Worm (Caenorhabditis elegans) whole organism, young adult: ENCODE measurements around the gene erfa-1.
A peak's percentile ranks its signal among the peaks of the same experiment; 100 is the strongest.

Experiments used
- B0035.1 ChIP-seq: sonication (generic microtip); optimal IDR thresholded peaks from 2 replicates; lab custom pipeline; 2016; ENCODE audit warnings: missing genetic modification characterization, mild to moderate bottlenecking, missing compliant biosample characterization, missing genotype, missing genetic modification reagents
- B0261.1 ChIP-seq: sonication (generic microtip); optimal IDR thresholded peaks from 2 replicates; lab custom pipeline; 2016; ENCODE audit warnings: mild to moderate bottlenecking, missing genetic modification characterization, moderate library complexity, missing compliant biosample characterization
- B0336.3 ChIP-seq: fragments of 200-800 bp; sonication (Bioruptor generic); IDR thresholded peaks from 2 replicates; pipeline ENCODE4 v1.3.6; 2022; ENCODE audit warnings: missing genetic modification characterization, missing compliant biosample characterization
- C17E4.6 ChIP-seq: fragments of 200-800 bp; sonication (Bioruptor generic); IDR thresholded peaks from 2 replicates; pipeline ENCODE4 v1.3.6; 2022; ENCODE audit warnings: missing genetic modification reagents, missing genetic modification characterization, missing compliant biosample characterization
- F22D6.2 ChIP-seq: sonication (generic microtip); optimal IDR thresholded peaks from 2 replicates; lab custom pipeline; 2016; ENCODE audit warnings: mild to moderate bottlenecking, missing genetic modification characterization, missing compliant biosample characterization
- F33H1.4 ChIP-seq: fragments of 200-800 bp; sonication (Bioruptor generic); IDR thresholded peaks from 2 replicates; pipeline ENCODE4 v1.3.6; 2022; ENCODE audit warnings: missing genetic modification reagents, missing genetic modification characterization, missing compliant biosample characterization
- F52B5.7 ChIP-seq: sonication (generic microtip); optimal IDR thresholded peaks from 2 replicates; lab custom pipeline; 2016; ENCODE audit warnings: mild to moderate bottlenecking, missing genetic modification characterization, missing compliant biosample characterization
- F57A8.1 ChIP-seq: fragments of 200-800 bp; sonication (Bioruptor generic); optimal IDR thresholded peaks from 2 replicates; lab custom pipeline; 2018; ENCODE audit warnings: mild to moderate bottlenecking, missing genetic modification characterization, moderate library complexity, missing compliant biosample characterization
- F57C9.4 ChIP-seq: sonication (generic microtip); optimal IDR thresholded peaks from 2 replicates; lab custom pipeline; 2017; ENCODE audit warnings: mild to moderate bottlenecking, missing genetic modification characterization, missing compliant biosample characterization
- Y53G8AR.9 ChIP-seq: fragments of 200-800 bp; sonication (Bioruptor generic); conservative IDR thresholded peaks from 2 replicates; pipeline ENCODE4 v1.3.6; 2022; ENCODE audit warnings: missing genetic modification reagents, missing genetic modification characterization, missing compliant biosample characterization
- Y67H2A.10 ChIP-seq: fragments of 200-800 bp; sonication (Bioruptor generic); conservative IDR thresholded peaks from 2 replicates; pipeline ENCODE4 v1.3.6; 2022; ENCODE audit warnings: missing genetic modification reagents, missing genetic modification characterization, missing compliant biosample characterization
- Y95B8A.8 ChIP-seq: fragments of 200-800 bp; sonication (Bioruptor generic); IDR thresholded peaks from 2 replicates; pipeline ENCODE4 v1.3.6; 2022; ENCODE audit warnings: missing genetic modification reagents, missing genetic modification characterization, missing compliant biosample characterization
- ZK185.1 ChIP-seq: sonication (generic microtip); optimal IDR thresholded peaks from 2 replicates; lab custom pipeline; 2016; ENCODE audit warnings: mild to moderate bottlenecking, missing genetic modification characterization, missing compliant biosample characterization; ENCODE audit not compliant: poor library complexity, severe bottlenecking
- akir-1 ChIP-seq: fragments of 200-800 bp; sonication (Bioruptor generic); optimal IDR thresholded peaks from 2 replicates; lab custom pipeline; 2018; ENCODE audit warnings: mild to moderate bottlenecking, missing genetic modification characterization, moderate library complexity, missing compliant biosample characterization
- ama-1 ChIP-seq, 3 experiments: fragments of 150-350 bp in 1 of 3; sonication (generic microtip) in 2 of 3; optimal IDR thresholded peaks; 2 replicates each; lab custom pipeline; 2014 to 2018; ENCODE audit warnings: missing biosample characterization in 2 of 3, missing genetic modification characterization in 2 of 3, missing genetic modification reagents in 2 of 3
- atf-7 ChIP-seq: sonication (generic microtip); optimal IDR thresholded peaks from 2 replicates; lab custom pipeline; 2017; ENCODE audit warnings: mild to moderate bottlenecking, missing genetic modification characterization, missing compliant biosample characterization
- athp-1 ChIP-seq: sonication (generic microtip); optimal IDR thresholded peaks from 2 replicates; lab custom pipeline; 2017; ENCODE audit warnings: mild to moderate bottlenecking, missing genetic modification characterization, missing compliant biosample characterization
- attf-3 ChIP-seq: fragments of 200-800 bp; sonication (Bioruptor generic); conservative IDR thresholded peaks from 2 replicates; pipeline ENCODE4 v1.3.6; 2022; ENCODE audit warnings: missing genetic modification reagents, missing genetic modification characterization, missing compliant biosample characterization
- ccch-3 ChIP-seq: fragments of 200-800 bp; sonication (Bioruptor generic); optimal IDR thresholded peaks from 2 replicates; lab custom pipeline; 2018; ENCODE audit warnings: mild to moderate bottlenecking, missing genetic modification characterization, missing compliant biosample characterization
- cebp-1 ChIP-seq, 2 experiments: fragments of 200-800 bp in 1 of 2; sonication (Bioruptor generic) in 1 of 2; sonication (generic microtip) in 1 of 2; IDR thresholded peaks in 1 of 2; optimal IDR thresholded peaks in 1 of 2; 2 replicates each; pipeline versions ENCODE4 v1.3.6 to Lab custom; 2017 to 2022; ENCODE audit warnings: missing compliant biosample characterization in 2 of 2, missing genetic modification characterization in 2 of 2, mild to moderate bottlenecking in 1 of 2, missing genetic modification reagents in 1 of 2, moderate library complexity in 1 of 2
- ceh-79 ChIP-seq: sonication (generic microtip); optimal IDR thresholded peaks from 2 replicates; lab custom pipeline; 2017; ENCODE audit warnings: mild to moderate bottlenecking, missing genetic modification characterization, missing compliant biosample characterization
- die-1 ChIP-seq: sonication (generic microtip); optimal IDR thresholded peaks from 2 replicates; lab custom pipeline; 2016; ENCODE audit warnings: missing genotype, mild to moderate bottlenecking, missing genetic modification characterization, missing compliant biosample characterization
- dox-1 ChIP-seq: fragments of 200-800 bp; sonication (Bioruptor generic); IDR thresholded peaks from 2 replicates; pipeline ENCODE4 v1.3.6; 2022; ENCODE audit warnings: missing genetic modification reagents, missing genetic modification characterization, missing compliant biosample characterization
- ekl-4 ChIP-seq: fragments of 200-800 bp; sonication (Bioruptor generic); IDR thresholded peaks from 2 replicates; pipeline ENCODE4 v1.3.6; 2022; ENCODE audit warnings: missing genetic modification reagents, missing genetic modification characterization, missing compliant biosample characterization
- ets-4 ChIP-seq: fragments of 200-800 bp; sonication (Bioruptor generic); optimal IDR thresholded peaks from 2 replicates; lab custom pipeline; 2018; ENCODE audit warnings: mild to moderate bottlenecking, missing genetic modification characterization, missing compliant biosample characterization
- hmg-1.2 ChIP-seq: fragments of 200-800 bp; sonication (Bioruptor generic); IDR thresholded peaks from 2 replicates; pipeline ENCODE4 v1.3.6; 2022; ENCODE audit warnings: missing genetic modification reagents, missing genetic modification characterization, missing compliant biosample characterization
- hsf-1 ChIP-seq: fragments of 200-800 bp; sonication (Bioruptor generic); IDR thresholded peaks from 2 replicates; pipeline ENCODE4 v1.3.6; 2022; ENCODE audit warnings: missing genetic modification reagents, missing genetic modification characterization, missing compliant biosample characterization
- let-607 ChIP-seq, 2 experiments: fragments of 200-800 bp in 1 of 2; sonication (Bioruptor generic) in 1 of 2; sonication (generic microtip) in 1 of 2; optimal IDR thresholded peaks; 2 replicates each; lab custom pipeline; 2016 to 2018; ENCODE audit warnings: mild to moderate bottlenecking in 2 of 2, missing compliant biosample characterization in 2 of 2, missing genetic modification characterization in 2 of 2, moderate library complexity in 2 of 2, missing genotype in 1 of 2
- lsl-1 ChIP-seq: fragments of 200-800 bp; sonication (Bioruptor generic); optimal IDR thresholded peaks from 2 replicates; lab custom pipeline; 2018; ENCODE audit warnings: mild to moderate bottlenecking, missing genetic modification characterization, moderate library complexity, missing compliant biosample characterization
- madf-6 ChIP-seq: fragments of 200-800 bp; sonication (Bioruptor generic); IDR thresholded peaks from 2 replicates; pipeline ENCODE4 v1.3.6; 2022; ENCODE audit warnings: missing genetic modification reagents, missing genetic modification characterization, missing compliant biosample characterization
- mes-4 ChIP-seq: sonication (generic microtip); optimal IDR thresholded peaks from 2 replicates; lab custom pipeline; 2016; ENCODE audit warnings: missing genotype, missing genetic modification characterization, missing compliant biosample characterization
- nfya-1 ChIP-seq: sonication (generic microtip); optimal IDR thresholded peaks from 2 replicates; lab custom pipeline; 2017; ENCODE audit warnings: antibody characterized with exemption, missing compliant biosample characterization, missing genetic modification characterization, borderline replicate concordance; ENCODE audit not compliant: insufficient read depth
- nhr-120 ChIP-seq: fragments of 200-800 bp; sonication (Bioruptor generic); IDR thresholded peaks from 2 replicates; pipeline ENCODE4 v1.3.6; 2022; ENCODE audit warnings: missing genetic modification characterization, missing compliant biosample characterization
- nhr-80 ChIP-seq: sonication (generic microtip); optimal IDR thresholded peaks from 2 replicates; lab custom pipeline; 2016; ENCODE audit warnings: missing genetic modification characterization, missing compliant biosample characterization
- rcor-1 ChIP-seq: fragments of 200-800 bp; sonication (Bioruptor generic); IDR thresholded peaks from 2 replicates; pipeline ENCODE4 v1.3.6; 2022; ENCODE audit warnings: missing genetic modification reagents, missing genetic modification characterization, missing compliant biosample characterization
- sea-2 ChIP-seq: fragments of 200-800 bp; sonication (Bioruptor generic); IDR thresholded peaks from 2 replicates; pipeline ENCODE4 v1.3.6; 2022; ENCODE audit warnings: missing genetic modification characterization, missing compliant biosample characterization
- sptf-2 ChIP-seq: fragments of 200-800 bp; sonication (Bioruptor generic); optimal IDR thresholded peaks from 2 replicates; lab custom pipeline; 2018; ENCODE audit warnings: mild to moderate bottlenecking, missing genetic modification characterization, missing compliant biosample characterization
- tbx-9 ChIP-seq: sonication (generic microtip); optimal IDR thresholded peaks from 2 replicates; lab custom pipeline; 2016; ENCODE audit warnings: borderline replicate concordance, missing genetic modification characterization, inconsistent platforms, missing compliant biosample characterization
- zim-3 ChIP-seq: sonication (generic microtip); optimal IDR thresholded peaks from 2 replicates; lab custom pipeline; 2017; ENCODE audit warnings: mild to moderate bottlenecking, missing genetic modification characterization, moderate library complexity, missing compliant biosample characterization
- ztf-26 ChIP-seq: sonication (generic microtip); optimal IDR thresholded peaks from 2 replicates; lab custom pipeline; 2017; ENCODE audit warnings: missing genetic modification characterization, missing compliant biosample characterization
- ztf-28 ChIP-seq: fragments of 200-800 bp; sonication (Bioruptor generic); IDR thresholded peaks from 2 replicates; pipeline ENCODE4 v1.3.6; 2022; ENCODE audit warnings: missing genetic modification reagents, missing genetic modification characterization, missing compliant biosample characterization

Gene erfa-1

DNA sequence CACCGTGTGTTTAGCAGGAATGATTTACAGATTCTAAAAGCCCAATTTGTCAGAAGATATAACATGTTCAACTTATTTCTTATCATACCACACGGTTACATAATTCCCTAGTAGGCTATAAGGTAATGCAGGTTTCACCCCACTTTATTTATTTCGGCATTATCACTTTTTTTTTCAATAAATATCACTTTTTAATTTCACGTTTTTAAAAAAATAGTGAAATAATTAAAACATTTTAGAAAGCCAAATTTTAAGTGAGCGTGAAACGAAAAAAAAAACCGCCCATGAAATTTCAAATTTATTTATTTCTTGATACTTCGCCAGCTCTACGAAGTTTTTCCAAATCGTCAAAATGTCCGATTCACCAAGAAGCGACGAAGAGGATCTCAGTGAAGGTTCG is 14.4 kb downstream of the erfa-1 start, which contains the start of gene fbxa-196 (continued):
- no peak for TF ChIP-seq Y53G8AR.9 (GFP tag; lab: Robert Waterston, UW)
- no peak for TF ChIP-seq nfya-1 (tag; lab: Kevin White, UChicago)
- no peak for TF ChIP-seq sptf-2 (GFP tag; lab: Kevin White, UChicago)

ce11 chrV:6450129-6451011 is 16.4 kb downstream of the erfa-1 start, which contains the start of gene acl-8:
Gene acl-8, plus strand, starts transcription at chrV:6450870.
- TF ChIP-seq Y95B8A.8 (no peak), zim-3 (no peak), nhr-80 (peak; percentile 82), ccch-3 (GFP tag; lab: Kevin White, UChicago) (no peak), dox-1 (0 out of 2 replicates have a peak, but pooled peaks have one; percentile 30), lsl-1 (peak; percentile 67), cebp-1 (GFP tag; IDR thresholded peaks at IDR 0.05; lab: Robert Waterston, UW) (no peak), cebp-1 (tag; optimal IDR thresholded peaks at IDR 0.05; lab: Kevin White, UChicago) (no peak), B0035.1 (tag; lab: Kevin White, UChicago) (no peak), F57C9.4 (tag; lab: Kevin White, UChicago) (no peak), let-607 (tag; optimal IDR thresholded peaks at IDR 0.05; lab: Kevin White, UChicago) (no peak), nhr-120 (GFP tag; lab: Robert Waterston, UW) (no peak), tbx-9 (no peak), hmg-1.2 (GFP tag; lab: Robert Waterston, UW) (peak; percentile 68; the same call in 1 of the 2 replicates), madf-6 (GFP tag; lab: Robert Waterston, UW) (peak; percentile 39; the same call in 1 of the 2 replicates), F33H1.4 (peak; percentile 62), hsf-1 (GFP tag; lab: Robert Waterston, UW) (no peak), sea-2 (no peak), ekl-4 (GFP tag; lab: Robert Waterston, UW) (no peak)

ce11 chrV:6453122-6453521 is 19.2 kb downstream of the erfa-1 start, which contains the start of gene acl-9:
Gene acl-9, plus strand, starts transcription at chrV:6453226.
- peak; percentile 53 for TF ChIP-seq madf-6 (GFP tag; lab: Robert Waterston, UW)
- TF ChIP-seq rcor-1 (GFP tag; lab: Robert Waterston, UW), result 0 out of 2 replicates have a peak, but pooled peaks have one; percentile 7
- no peak for TF ChIP-seq nhr-120 (GFP tag; lab: Robert Waterston, UW)
- TF ChIP-seq mes-4 (tag; lab: Kevin White, UChicago), result no peak
- TF ChIP-seq attf-3 (GFP tag; lab: Robert Waterston, UW), result no peak
- TF ChIP-seq akir-1 (GFP tag; lab: Kevin White, UChicago), result no peak
- no peak for TF ChIP-seq Y67H2A.10 (GFP tag; lab: Robert Waterston, UW)
- TF ChIP-seq atf-7 (tag; lab: Kevin White, UChicago), result no peak
- TF ChIP-seq F52B5.7 (tag; lab: Kevin White, UChicago), result no peak
- TF ChIP-seq B0336.3, result peak; percentile 35; the same call in 1 of the 2 replicates
- no peak for TF ChIP-seq F57A8.1 (GFP tag; lab: Kevin White, UChicago)
- TF ChIP-seq ztf-28 (GFP tag; lab: Robert Waterston, UW), result no peak
- TF ChIP-seq ZK185.1 (tag; lab: Kevin White, UChicago), result no peak
- 0 out of 2 replicates have a peak, but pooled peaks have one; percentile 11 for TF ChIP-seq ekl-4 (GFP tag; lab: Robert Waterston, UW)
- no peak for TF ChIP-seq hsf-1 (GFP tag; lab: Robert Waterston, UW)
- TF ChIP-seq athp-1 (tag; lab: Kevin White, UChicago), result no peak
- TF ChIP-seq ama-1 (optimal IDR thresholded peaks at IDR 0.05; lab: Kevin White, UChicago), result no peak
- TF ChIP-seq ama-1 (GFP tag; optimal IDR thresholded peaks at IDR 0.05; lab: Kevin White, UChicago), result no peak
- no peak for TF ChIP-seq C17E4.6 (GFP tag; lab: Robert Waterston, UW)
- no peak for TF ChIP-seq ets-4 (GFP tag; lab: Kevin White, UChicago)
- TF ChIP-seq F22D6.2 (tag; lab: Kevin White, UChicago), result no peak
- TF ChIP-seq die-1, result no peak
- no peak for TF ChIP-seq ztf-26 (tag; lab: Kevin White, UChicago)
- TF ChIP-seq B0261.1, result no peak
- peak; percentile 25 for TF ChIP-seq ceh-79
